Worm (Caenorhabditis elegans) whole organism, young adult: Measurements from ENCODE around the gene wht-6.

Experiments used
- F55B11.4 ChIP-seq: sonication (generic microtip); optimal IDR thresholded peaks from 2 replicates; lab custom pipeline; 2016; ENCODE audit warnings: missing compliant biosample characterization, missing genetic modification characterization, borderline replicate concordance; ENCODE audit not compliant: insufficient read depth
- F57C9.4 ChIP-seq: sonication (generic microtip); optimal IDR thresholded peaks from 2 replicates; lab custom pipeline; 2017; ENCODE audit warnings: mild to moderate bottlenecking, missing genetic modification characterization, missing compliant biosample characterization
- K12H6.12 ChIP-seq: fragments of 200-800 bp; sonication (Bioruptor generic); optimal IDR thresholded peaks from 2 replicates; lab custom pipeline; 2018; ENCODE audit warnings: mild to moderate bottlenecking, missing genetic modification characterization, missing compliant biosample characterization
- ets-4 ChIP-seq: fragments of 200-800 bp; sonication (Bioruptor generic); optimal IDR thresholded peaks from 2 replicates; lab custom pipeline; 2018; ENCODE audit warnings: mild to moderate bottlenecking, missing genetic modification characterization, missing compliant biosample characterization
- lir-1 ChIP-seq: fragments of 200-800 bp; sonication (Bioruptor generic); conservative IDR thresholded peaks from 2 replicates; pipeline ENCODE4 v1.3.6; 2022; ENCODE audit warnings: missing genetic modification reagents, missing genetic modification characterization, missing compliant biosample characterization
- pbrm-1 ChIP-seq: fragments of 200-800 bp; sonication (Bioruptor generic); IDR thresholded peaks from 2 replicates; pipeline ENCODE4 v1.3.6; 2022; ENCODE audit warnings: missing genetic modification reagents, missing genetic modification characterization, missing compliant biosample characterization
- unc-62 ChIP-seq: fragments of 150-350 bp; optimal IDR thresholded peaks from 2 replicates; lab custom pipeline; 2014; ENCODE audit warnings: missing biosample characterization, missing genetic modification reagents, missing genetic modification characterization

DNA sequence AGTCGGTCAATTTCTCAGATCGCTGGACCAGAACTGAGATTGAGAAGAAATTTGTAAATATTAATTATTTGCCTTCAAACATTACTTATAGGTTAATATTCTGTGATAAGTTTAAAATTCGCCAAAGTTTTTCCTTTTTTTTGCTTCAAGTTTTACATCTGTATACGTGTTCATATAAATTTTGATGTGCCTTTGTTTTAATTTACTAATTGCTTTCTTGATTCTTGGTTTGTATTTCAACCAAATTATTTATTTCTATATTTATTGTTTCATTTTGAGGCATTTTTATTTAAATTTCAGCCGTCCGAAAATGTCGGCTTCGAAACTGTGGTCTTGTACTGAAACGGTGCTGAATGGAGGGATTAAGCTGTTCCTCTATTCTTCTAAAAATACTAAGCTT is 35.2 kb upstream of the wht-6 start, which contains the start of gene C05D11.1:
- TF ChIP-seq unc-62: no peak
- TF ChIP-seq lir-1 (GFP tag; lab: Robert Waterston, UW): no peak
- no peak for TF ChIP-seq F57C9.4 (tag; lab: Kevin White, UChicago)
- no peak for TF ChIP-seq K12H6.12
- no peak for TF ChIP-seq pbrm-1 (GFP tag; lab: Robert Waterston, UW)
- no peak for TF ChIP-seq F55B11.4 (tag; lab: Kevin White, UChicago)
- TF ChIP-seq ets-4 (GFP tag; lab: Kevin White, UChicago): no peak
